Fruit fly (Drosophila melanogaster): ENCODE results near the gene Etfb.

dm6 chr3R:29817664-29818063 lies 14.9 kb upstream of the Etfb start, which contains the start of gene CG7829:
- TF ChIP-seq CG17806 (tag; optimal IDR thresholded peaks at IDR 0.05) (no peak), CG32121 (GFP tag; IDR thresholded peaks at IDR 0.05) (no peak), Snoo (tag; optimal IDR thresholded peaks at IDR 0.05) (no peak), EcR (GFP tag; optimal IDR thresholded peaks at IDR 0.05) (no peak), rn (GFP tag; IDR thresholded peaks at IDR 0.05) (no peak)

Measured in whole organism, pupa.